Worm (Caenorhabditis elegans) whole organism, L4 larva: ENCODE measurements around the gene Y50E8A.1.

Experiments
- nhr-42 ChIP-seq: fragments of 200-800 bp; sonication (Bioruptor generic); IDR thresholded peaks from 2 replicates; pipeline ENCODE4 v1.3.6; 2022; ENCODE audit warnings: missing genetic modification characterization, missing compliant biosample characterization
- pha-4 ChIP-seq, 2 experiments: fragments of 150-350 bp in 1 of 2; fragments of 200-800 bp in 1 of 2; sonication (Bioruptor generic) in 1 of 2; IDR thresholded peaks in 1 of 2; optimal IDR thresholded peaks in 1 of 2; 2 replicates each; pipeline versions ENCODE4 v1.3.6 to Lab custom; 2014 to 2022; ENCODE audit warnings: missing genetic modification characterization in 2 of 2, missing genetic modification reagents in 2 of 2, missing biosample characterization in 1 of 2, missing compliant biosample characterization in 1 of 2

ce11 chrV:14715608-14716007, 11.1 kb upstream of the Y50E8A.1 start, which contains the start of gene R08A2.2:
- TF ChIP-seq nhr-42 (GFP tag; lab: Robert Waterston, UW) (no peak), pha-4 (GFP tag; IDR thresholded peaks at IDR 0.05; lab: Robert Waterston, UW) (no peak), pha-4 (tag; optimal IDR thresholded peaks at IDR 0.05; lab: Kevin White, UChicago) (no peak)
